Fruit fly (Drosophila melanogaster): Measurements from ENCODE around the gene Nab2.

- TF ChIP-seq psq (optimal IDR thresholded peaks at IDR 0.05), result no peak
- no peak for TF ChIP-seq h (optimal IDR thresholded peaks at IDR 0.05)
- TF ChIP-seq ttk (optimal IDR thresholded peaks at IDR 0.05), result no peak
- TF ChIP-seq Myc (optimal IDR thresholded peaks at IDR 0.05), result no peak
- no peak for TF ChIP-seq insv (optimal IDR thresholded peaks at IDR 0.05)
- no peak for TF ChIP-seq Sin3A (optimal IDR thresholded peaks at IDR 0.05)
Measured at dm6 chr3R:24284164-24284563, 34.1 kb downstream of the Nab2 start.

All from Kc167 (cell line).